Worm (Caenorhabditis elegans): ENCODE measurements around the gene aak-2.

ce11 chrX:16792700-16793176 lies 3.1 kb upstream of the aak-2 start, which contains the start of gene got-1.2:
- TF ChIP-seq dmd-4 (tag; optimal IDR thresholded peaks at IDR 0.05) = no peak
- no peak for TF ChIP-seq nhr-77 (tag; optimal IDR thresholded peaks at IDR 0.05)
- no peak for TF ChIP-seq nhr-23 (tag; optimal IDR thresholded peaks at IDR 0.05)
- no peak for TF ChIP-seq F13H6.1 (tag; optimal IDR thresholded peaks at IDR 0.05)
- no peak for TF ChIP-seq unc-39 (tag; optimal IDR thresholded peaks at IDR 0.05)
- no peak for TF ChIP-seq alr-1 (tag; optimal IDR thresholded peaks at IDR 0.05)
- TF ChIP-seq nhr-12 (tag; optimal IDR thresholded peaks at IDR 0.05) = no peak
- TF ChIP-seq unc-62 (GFP tag; optimal IDR thresholded peaks at IDR 0.05) = no peak
- no peak for TF ChIP-seq lin-39 (tag; optimal IDR thresholded peaks at IDR 0.05)
- no peak for TF ChIP-seq ama-1 (optimal IDR thresholded peaks at IDR 0.05)
- no peak for TF ChIP-seq lin-13 (GFP tag; optimal IDR thresholded peaks at IDR 0.05)
- TF ChIP-seq nhr-11 (tag; optimal IDR thresholded peaks at IDR 0.05) = no peak
- TF ChIP-seq zag-1 (tag; optimal IDR thresholded peaks at IDR 0.05) = no peak
- TF ChIP-seq ztf-4 (tag; optimal IDR thresholded peaks at IDR 0.05) = no peak
